Worm (Caenorhabditis elegans) whole organism, L2 larva: ENCODE measurements around the gene Y39A1A.10.

Experiments
- ceh-82 ChIP-seq: fragments of 150-350 bp; optimal IDR thresholded peaks from 2 replicates; lab custom pipeline; 2014; ENCODE audit warnings: missing biosample characterization, missing genetic modification characterization
- lsy-2 ChIP-seq, 2 experiments: fragments of 150-350 bp in 1 of 2; sonication (generic microtip) in 1 of 2; optimal IDR thresholded peaks; 2 replicates each; lab custom pipeline; 2014 to 2017; ENCODE audit warnings: missing biosample characterization in 2 of 2, missing genetic modification characterization in 2 of 2
- nhr-21 ChIP-seq: fragments of 150-350 bp; optimal IDR thresholded peaks from 2 replicates; lab custom pipeline; 2014; ENCODE audit warnings: missing biosample characterization, missing genetic modification characterization
- nhr-6 ChIP-seq: fragments of 150-350 bp; optimal IDR thresholded peaks from 2 replicates; lab custom pipeline; 2014; ENCODE audit warnings: missing biosample characterization, missing genetic modification characterization

DNA sequence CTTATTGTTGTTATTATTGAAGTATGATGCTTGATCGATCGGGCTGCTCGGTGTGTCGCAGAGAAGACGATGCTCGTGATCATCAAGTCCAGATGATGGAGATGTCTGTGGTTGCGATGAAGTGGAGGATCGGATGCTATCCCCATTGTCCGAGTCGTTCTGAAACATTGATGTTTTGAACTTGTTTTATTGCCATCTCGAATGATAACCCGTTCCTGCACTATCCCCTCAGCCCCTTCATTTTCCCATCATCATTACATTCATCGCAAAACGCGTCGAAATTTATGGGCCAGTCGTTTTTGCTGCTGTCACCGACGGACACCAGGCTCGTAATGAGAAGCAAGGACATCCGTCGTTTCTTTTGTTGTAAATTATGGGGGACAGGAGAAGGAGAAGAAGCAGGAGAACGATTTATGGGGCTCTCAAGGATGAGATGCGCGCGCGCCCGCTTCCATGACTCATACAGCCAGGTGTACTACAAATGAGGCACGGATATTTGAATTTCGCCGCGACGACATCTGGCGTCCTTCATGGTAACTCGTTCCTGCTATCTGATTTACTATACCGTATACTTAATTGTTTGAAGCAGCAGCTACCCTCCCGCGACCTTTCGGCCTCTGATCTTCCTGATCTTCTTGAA, 538 bp upstream of the Y39A1A.10 start:
- TF ChIP-seq nhr-21 (no peak), ceh-82 (tag; lab: Kevin White, UChicago) (no peak), lsy-2 (tag; optimal IDR thresholded peaks at IDR 0.05; lab: Kevin White, UChicago) (no peak), nhr-6 (tag; lab: Kevin White, UChicago) (no peak)
